Worm (Caenorhabditis elegans): Measurements from ENCODE around the gene R02C2.1.

DNA sequence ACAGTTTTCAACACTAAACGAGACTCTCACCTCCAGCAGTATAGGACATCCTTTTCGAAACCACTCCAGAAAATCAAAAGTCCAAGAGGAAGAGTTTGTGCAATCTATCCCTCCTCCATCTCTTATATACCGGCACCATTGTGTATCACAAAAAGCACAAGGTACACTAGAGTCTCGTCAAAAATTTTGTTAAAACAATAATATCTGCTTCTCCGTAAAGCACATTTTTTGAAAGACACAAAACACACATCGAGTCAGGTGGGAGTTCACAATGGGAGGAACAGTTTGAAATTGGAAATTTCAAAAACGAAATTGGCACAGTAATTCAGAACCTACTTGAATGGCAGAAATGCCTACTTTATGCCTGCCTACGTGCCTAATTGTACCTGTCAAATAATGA, 4.5 kb upstream of the R02C2.1 start, which contains the start of gene R02C2.7:
- no peak for TF ChIP-seq pqm-1 (tag; optimal IDR thresholded peaks at IDR 0.05)
- TF ChIP-seq jun-1 (tag; optimal IDR thresholded peaks at IDR 0.05): no peak
- TF ChIP-seq aly-2 (tag; optimal IDR thresholded peaks at IDR 0.05): no peak
- TF ChIP-seq nhr-28 (tag; optimal IDR thresholded peaks at IDR 0.05): no peak

Data from whole organism, L3 larva.